Fruit fly (Drosophila melanogaster) whole organism, embryonic: ENCODE results near the gene Ubc6.
A peak's percentile ranks its signal among the peaks of the same experiment; 100 is the strongest.

ENCODE experiments used
- Abd-B ChIP-seq: fragments of 200-800 bp; sonication (Bioruptor generic); optimal IDR thresholded peaks from 2 replicates; lab custom pipeline; 2018; ENCODE audit warnings: missing biosample characterization, mild to moderate bottlenecking, missing genetic modification characterization, moderate library complexity
- CG10209 ChIP-seq: fragments of 200-800 bp; sonication (Bioruptor generic); optimal IDR thresholded peaks from 3 replicates; lab custom pipeline; 2017; ENCODE audit warnings: missing biosample characterization, mild to moderate bottlenecking, missing genetic modification characterization, missing genetic modification reagents
- CG10274 ChIP-seq: fragments of 200-800 bp; sonication (Bioruptor generic); optimal IDR thresholded peaks from 3 replicates; lab custom pipeline; 2017; ENCODE audit warnings: missing biosample characterization, mild to moderate bottlenecking, missing genetic modification characterization
- CG12071 ChIP-seq: fragments of 200-800 bp; sonication (Bioruptor generic); optimal IDR thresholded peaks from 3 replicates; lab custom pipeline; 2018; ENCODE audit warnings: missing biosample characterization, mild to moderate bottlenecking, missing genetic modification characterization
- CG13296 ChIP-seq: fragments of 200-800 bp; sonication (Bioruptor generic); optimal IDR thresholded peaks from 3 replicates; lab custom pipeline; 2018; ENCODE audit warnings: missing biosample characterization, mild to moderate bottlenecking, missing genetic modification characterization
- CG1647 ChIP-seq: fragments of 200-800 bp; sonication (Bioruptor generic); optimal IDR thresholded peaks from 3 replicates; lab custom pipeline; 2016; ENCODE audit warnings: missing biosample characterization, missing genetic modification characterization
- CG1792 ChIP-seq: fragments of 200-800 bp; sonication (Bioruptor generic); optimal IDR thresholded peaks from 2 replicates; lab custom pipeline; 2016; ENCODE audit warnings: missing biosample characterization, missing genetic modification characterization
- CG2199 ChIP-seq: fragments of 200-800 bp; sonication (Bioruptor generic); IDR thresholded peaks from 3 replicates; pipeline ENCODE4 v1.3.6; 2022; ENCODE audit warnings: missing biosample characterization, missing genetic modification characterization
- CG2202 ChIP-seq: fragments of 200-800 bp; sonication (Bioruptor generic); optimal IDR thresholded peaks from 2 replicates; lab custom pipeline; 2018; ENCODE audit warnings: missing biosample characterization, mild to moderate bottlenecking, missing genetic modification characterization
- CG31365 ChIP-seq: fragments of 200-800 bp; sonication (Bioruptor generic); optimal IDR thresholded peaks from 2 replicates; lab custom pipeline; 2018; ENCODE audit warnings: missing biosample characterization, mild to moderate bottlenecking, missing genetic modification characterization
- CG31441 ChIP-seq: fragments of 200-800 bp; sonication (Bioruptor generic); IDR thresholded peaks from 2 replicates; pipeline ENCODE4 v1.3.6; 2022; ENCODE audit warnings: missing biosample characterization, missing genetic modification characterization
- CG32767 ChIP-seq: fragments of 200-800 bp; sonication (Bioruptor generic); IDR thresholded peaks from 2 replicates; pipeline ENCODE4 v1.3.6; 2022; ENCODE audit warnings: missing biosample characterization, missing genetic modification characterization
- CG42726 ChIP-seq: fragments of 200-800 bp; sonication (Bioruptor generic); IDR thresholded peaks from 2 replicates; pipeline ENCODE4 v1.3.6; 2022; ENCODE audit warnings: missing biosample characterization, missing genetic modification characterization; ENCODE audit not compliant: partially characterized antibody
- CG5245 ChIP-seq: fragments of 200-800 bp; sonication (Bioruptor generic); optimal IDR thresholded peaks from 3 replicates; lab custom pipeline; 2016; ENCODE audit warnings: missing biosample characterization, missing genetic modification characterization
- CG6854 ChIP-seq: fragments of 200-800 bp; sonication (Bioruptor generic); optimal IDR thresholded peaks from 3 replicates; lab custom pipeline; 2017; ENCODE audit warnings: missing biosample characterization, mild to moderate bottlenecking, missing genetic modification characterization
- CG8089 ChIP-seq: fragments of 200-800 bp; sonication (Bioruptor generic); optimal IDR thresholded peaks from 3 replicates; lab custom pipeline; 2016; ENCODE audit warnings: missing biosample characterization, missing genetic modification characterization
- CG8924 ChIP-seq: fragments of 200-800 bp; optimal IDR thresholded peaks from 3 replicates; lab custom pipeline; 2019; ENCODE audit warnings: missing biosample characterization, mild to moderate bottlenecking, missing genetic modification characterization, moderate library complexity
- Ets65A ChIP-seq: fragments of 200-800 bp; sonication (Bioruptor generic); peaks from one replicate; lab custom pipeline; 2016; ENCODE audit warnings: missing biosample characterization, missing genetic modification characterization
- Fer3 ChIP-seq: fragments of 200-800 bp; sonication (Bioruptor generic); optimal IDR thresholded peaks from 2 replicates; lab custom pipeline; 2018; ENCODE audit warnings: missing biosample characterization, mild to moderate bottlenecking, missing genetic modification characterization, moderate library complexity
- Meics ChIP-seq: fragments of 200-800 bp; sonication (Bioruptor generic); optimal IDR thresholded peaks from 2 replicates; lab custom pipeline; 2017; ENCODE audit warnings: missing biosample characterization, mild to moderate bottlenecking, missing genetic modification characterization
- Nf-YA ChIP-seq: fragments of 200-800 bp; sonication (Bioruptor generic); IDR thresholded peaks from 2 replicates; pipeline ENCODE4 v1.3.6; 2022; ENCODE audit warnings: missing biosample characterization, missing genetic modification characterization
- Spps ChIP-seq: fragments of 200-800 bp; sonication (Bioruptor generic); optimal IDR thresholded peaks from 2 replicates; lab custom pipeline; 2018; ENCODE audit warnings: missing biosample characterization, mild to moderate bottlenecking, missing genetic modification characterization
- Tbp ChIP-seq: fragments of >200 bp; optimal IDR thresholded peaks from 2 replicates; lab custom pipeline; 2018; ENCODE audit warnings: missing biosample characterization, missing genetic modification characterization
- Trl ChIP-seq, 3 experiments: fragments of >200 bp in 2 of 3; fragments of 200-800 bp in 1 of 3; sonication (Bioruptor generic) in 1 of 3; optimal IDR thresholded peaks; 2 replicates in 1 of 3; 3 replicates in 2 of 3; lab custom pipeline; 2016 to 2017; ENCODE audit warnings: missing biosample characterization in 1 of 3, missing genetic modification characterization in 1 of 3
- bbx ChIP-seq: fragments of 200-800 bp; sonication (Bioruptor generic); IDR thresholded peaks from 2 replicates; pipeline ENCODE4 v1.3.6; 2022; ENCODE audit warnings: missing biosample characterization, missing genetic modification characterization; ENCODE audit not compliant: partially characterized antibody
- bowl ChIP-seq: fragments of 200-800 bp; sonication (Bioruptor generic); IDR thresholded peaks from 2 replicates; pipeline ENCODE4 v1.3.6; 2022; ENCODE audit warnings: missing biosample characterization, missing genetic modification characterization
- ci ChIP-seq: fragments of 200-800 bp; sonication (Bioruptor generic); IDR thresholded peaks from 3 replicates; pipeline ENCODE4 v1.3.6; 2022; ENCODE audit warnings: missing biosample characterization, missing genetic modification characterization
- cwo ChIP-seq: fragments of 200-800 bp; sonication (Bioruptor generic); optimal IDR thresholded peaks from 3 replicates; lab custom pipeline; 2017; ENCODE audit warnings: missing biosample characterization, missing genetic modification characterization, mild to moderate bottlenecking, moderate library complexity, missing genetic modification reagents
- eve ChIP-seq, 2 experiments: fragments of >200 bp; optimal IDR thresholded peaks; 2 replicates each; lab custom pipeline; 2017; ENCODE audit warnings: missing biosample characterization in 2 of 2, missing genetic modification characterization in 2 of 2
- eyg ChIP-seq: fragments of 200-800 bp; sonication (Bioruptor generic); optimal IDR thresholded peaks from 3 replicates; lab custom pipeline; 2016; ENCODE audit warnings: missing biosample characterization, missing genetic modification characterization
- gcm ChIP-seq: fragments of 200-800 bp; sonication (Bioruptor generic); optimal IDR thresholded peaks from 2 replicates; lab custom pipeline; 2019; ENCODE audit warnings: missing biosample characterization, mild to moderate bottlenecking, missing genetic modification characterization, moderate library complexity
- gsb-n ChIP-seq: fragments of 200-800 bp; sonication (Bioruptor generic); optimal IDR thresholded peaks from 3 replicates; lab custom pipeline; 2018; ENCODE audit warnings: missing biosample characterization, mild to moderate bottlenecking, missing genetic modification characterization
- ind ChIP-seq: fragments of 200-800 bp; sonication (Bioruptor generic); optimal IDR thresholded peaks from 3 replicates; lab custom pipeline; 2016; ENCODE audit warnings: missing biosample characterization, missing genetic modification characterization
- jing ChIP-seq: fragments of 200-800 bp; sonication (Bioruptor generic); optimal IDR thresholded peaks from 2 replicates; lab custom pipeline; 2018; ENCODE audit warnings: missing biosample characterization, mild to moderate bottlenecking, missing genetic modification characterization
- ken ChIP-seq: fragments of 200-800 bp; sonication (Bioruptor generic); IDR thresholded peaks from 3 replicates; pipeline ENCODE4 v1.3.6; 2022; ENCODE audit warnings: missing biosample characterization, missing genetic modification characterization
- lab ChIP-seq: fragments of 200-800 bp; sonication (Bioruptor generic); optimal IDR thresholded peaks from 3 replicates; lab custom pipeline; 2017; ENCODE audit warnings: missing biosample characterization, missing genetic modification characterization, mild to moderate bottlenecking, moderate library complexity, missing genetic modification reagents
- lbe ChIP-seq: fragments of 200-800 bp; sonication (Bioruptor generic); optimal IDR thresholded peaks from 2 replicates; lab custom pipeline; 2016; ENCODE audit warnings: missing biosample characterization, mild to moderate bottlenecking, missing genetic modification characterization
- p53 ChIP-seq: fragments of 200-800 bp; sonication (Bioruptor generic); optimal IDR thresholded peaks from 2 replicates; lab custom pipeline; 2016; ENCODE audit warnings: missing biosample characterization, missing genetic modification characterization
- phol ChIP-seq: fragments of 200-800 bp; sonication (Bioruptor generic); optimal IDR thresholded peaks from 3 replicates; lab custom pipeline; 2018; ENCODE audit warnings: missing biosample characterization, mild to moderate bottlenecking, missing genetic modification characterization, moderate library complexity
- run ChIP-seq: fragments of 200-800 bp; sonication (Bioruptor generic); optimal IDR thresholded peaks from 3 replicates; lab custom pipeline; 2018; ENCODE audit warnings: missing biosample characterization, mild to moderate bottlenecking, missing genetic modification characterization
- salm ChIP-seq: fragments of 200-800 bp; sonication (Bioruptor generic); optimal IDR thresholded peaks from 2 replicates; lab custom pipeline; 2018; ENCODE audit warnings: missing biosample characterization, mild to moderate bottlenecking, missing genetic modification characterization
- schlank ChIP-seq: fragments of 200-800 bp; sonication (Bioruptor generic); optimal IDR thresholded peaks from 2 replicates; lab custom pipeline; 2018; ENCODE audit warnings: missing biosample characterization, mild to moderate bottlenecking, missing genetic modification characterization
- sd ChIP-seq: fragments of 200-800 bp; sonication (Bioruptor generic); optimal IDR thresholded peaks from 3 replicates; lab custom pipeline; 2018; ENCODE audit warnings: missing biosample characterization, mild to moderate bottlenecking, missing genetic modification characterization, moderate library complexity
- sr ChIP-seq: fragments of 200-800 bp; sonication (Bioruptor generic); IDR thresholded peaks from 3 replicates; pipeline ENCODE4 v1.3.6; 2022; ENCODE audit warnings: missing biosample characterization, missing genetic modification characterization
- ssp ChIP-seq: fragments of 200-800 bp; sonication (Bioruptor generic); IDR thresholded peaks from 2 replicates; pipeline ENCODE4 v1.3.6; 2022; ENCODE audit warnings: missing biosample characterization, missing genetic modification characterization
- stc ChIP-seq: fragments of 200-800 bp; sonication (Bioruptor generic); IDR thresholded peaks from 2 replicates; pipeline ENCODE4 v1.3.6; 2022; ENCODE audit warnings: missing biosample characterization, missing genetic modification characterization
- tin ChIP-seq: fragments of 200-800 bp; sonication (Bioruptor generic); optimal IDR thresholded peaks from 3 replicates; lab custom pipeline; 2016; ENCODE audit warnings: missing biosample characterization, missing genetic modification characterization
- trem ChIP-seq: fragments of 200-800 bp; optimal IDR thresholded peaks from 3 replicates; lab custom pipeline; 2019; ENCODE audit warnings: missing biosample characterization, mild to moderate bottlenecking, missing genetic modification characterization, moderate library complexity
- z ChIP-seq: fragments of 200-800 bp; sonication (Bioruptor generic); IDR thresholded peaks from 3 replicates; pipeline ENCODE4 v1.3.6; 2022; ENCODE audit warnings: missing biosample characterization, missing genetic modification characterization

Gene Ubc6

DNA sequence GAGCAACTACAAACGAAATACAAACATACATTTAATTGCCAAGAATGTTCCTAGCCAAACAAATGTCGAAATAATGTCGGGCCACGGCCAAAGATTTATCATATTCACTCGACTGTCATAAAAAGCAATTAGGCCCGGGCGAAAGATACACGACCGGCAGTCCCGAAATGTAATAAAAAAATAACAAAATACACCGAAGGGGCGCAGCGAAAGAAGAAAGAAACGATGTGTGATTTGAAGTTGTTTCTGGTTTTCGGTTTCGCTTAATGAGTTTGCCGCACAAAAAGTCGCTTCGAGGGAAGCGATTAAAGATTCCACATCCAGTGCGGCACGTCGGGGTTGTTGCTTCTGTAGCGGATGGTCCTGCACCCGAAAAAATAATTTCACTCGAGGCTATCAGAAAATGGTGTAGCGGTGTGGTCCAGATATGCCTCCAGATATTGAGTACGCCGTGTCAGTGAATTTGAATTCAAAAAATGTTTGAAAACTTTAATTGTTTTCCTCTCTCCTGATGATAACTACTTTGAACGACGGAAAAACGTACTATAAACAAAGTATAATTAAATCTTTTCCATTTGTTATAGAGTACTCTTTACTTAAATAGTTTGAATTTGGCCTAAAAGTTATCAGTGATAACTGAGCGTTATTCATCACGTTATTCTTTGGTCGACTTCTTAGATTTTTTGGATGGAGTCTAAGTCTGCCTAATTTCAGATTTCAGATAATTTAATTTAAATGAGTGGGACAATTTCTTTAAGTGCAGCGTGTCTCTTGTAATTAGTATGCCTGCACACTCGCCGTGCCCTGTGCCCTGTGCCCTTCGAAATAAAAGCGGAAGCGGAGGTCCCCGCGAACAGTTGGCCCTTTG lies 36.9 kb upstream of the Ubc6 start (continued):
- no peak for TF ChIP-seq lbe
- TF ChIP-seq eyg (GFP tag; lab: Kevin White, UChicago): no peak
- no peak for TF ChIP-seq CG10274 (GFP tag; lab: Kevin White, UChicago)
- no peak for TF ChIP-seq CG32767
- TF ChIP-seq Trl (optimal IDR thresholded peaks at IDR 0.05; lab: Kevin White, UChicago): no peak
- peak; percentile 59 for TF ChIP-seq Trl (GFP tag; optimal IDR thresholded peaks at IDR 0.05; lab: Kevin White, UChicago)
- TF ChIP-seq Tbp: no peak
- TF ChIP-seq schlank (tag; lab: Kevin White, UChicago): no peak
- peak; percentile 27 for TF ChIP-seq ind (GFP tag; lab: Kevin White, UChicago)
- no peak for TF ChIP-seq stc (GFP tag; lab: Robert Waterston, UW)
- TF ChIP-seq CG2199 (GFP tag; lab: Robert Waterston, UW): peak; percentile 63; the same call in 2 of the 3 replicates
- peak; percentile 3 for TF ChIP-seq lab (GFP tag; lab: Kevin White, UChicago)
- TF ChIP-seq salm (tag; lab: Kevin White, UChicago): peak; percentile 12
- TF ChIP-seq Fer3: no peak
- no peak for TF ChIP-seq CG1792 (GFP tag; lab: Kevin White, UChicago)
- TF ChIP-seq sd (tag; lab: Kevin White, UChicago): peak; percentile 93
- TF ChIP-seq bbx (GFP tag; lab: Robert Waterston, UW): no peak
- no peak for TF ChIP-seq CG13296
- TF ChIP-seq CG31441 (GFP tag; lab: Robert Waterston, UW): peak; percentile 71
- peak; percentile 57 for TF ChIP-seq CG2202 (tag; lab: Kevin White, UChicago)
- TF ChIP-seq CG12071: no peak
- no peak for TF ChIP-seq ssp (GFP tag; lab: Robert Waterston, UW)
- peak; percentile 53 for TF ChIP-seq gcm (GFP tag; lab: Kevin White, UChicago)
- peak; percentile 40 for TF ChIP-seq Spps (tag; lab: Kevin White, UChicago)
- TF ChIP-seq CG6854 (GFP tag; lab: Kevin White, UChicago): no peak
- TF ChIP-seq tin (GFP tag; lab: Kevin White, UChicago): peak; percentile 64
- no peak for TF ChIP-seq ci (GFP tag; lab: Robert Waterston, UW)
- peak; percentile 6 for TF ChIP-seq Meics (GFP tag; lab: Kevin White, UChicago)
- TF ChIP-seq Nf-YA (GFP tag; lab: Robert Waterston, UW): no peak
- peak; percentile 29 for TF ChIP-seq gsb-n (tag; lab: Kevin White, UChicago)
- peak; percentile 34 for TF ChIP-seq CG8089 (GFP tag; lab: Kevin White, UChicago)
- TF ChIP-seq jing (GFP tag; lab: Kevin White, UChicago): peak; percentile 23
- peak in 1 of 2 experiments; percentile 80 for TF ChIP-seq eve (GFP tag; optimal IDR thresholded peaks at IDR 0.05; lab: Kevin White, UChicago)
- TF ChIP-seq CG8924 (tag; lab: Kevin White, UChicago): peak; percentile 71
- no peak for TF ChIP-seq bowl (GFP tag; lab: Robert Waterston, UW)
- peak; percentile 39 for TF ChIP-seq p53 (GFP tag; lab: Kevin White, UChicago)
- no peak for TF ChIP-seq CG42726 (GFP tag; lab: Robert Waterston, UW)
- peak; percentile 80 for TF ChIP-seq Ets65A (GFP tag; lab: Kevin White, UChicago)
- peak; percentile 70 for TF ChIP-seq trem (tag; lab: Kevin White, UChicago)
- TF ChIP-seq cwo (GFP tag; lab: Kevin White, UChicago): no peak
- no peak for TF ChIP-seq run (tag; lab: Kevin White, UChicago)
- no peak for TF ChIP-seq CG1647 (GFP tag; lab: Kevin White, UChicago)
- TF ChIP-seq ken (GFP tag; lab: Robert Waterston, UW): no peak
- peak; percentile 80 for TF ChIP-seq phol
- peak; percentile 14 for TF ChIP-seq CG5245
- no peak for TF ChIP-seq sr (GFP tag; lab: Robert Waterston, UW)
- TF ChIP-seq CG31365 (tag; lab: Kevin White, UChicago): no peak
- TF ChIP-seq z (GFP tag; lab: Robert Waterston, UW): no peak
- peak; percentile 65 for TF ChIP-seq CG10209 (GFP tag; lab: Kevin White, UChicago)
- TF ChIP-seq Abd-B (GFP tag; lab: Kevin White, UChicago): peak; percentile 29
